Worm (Caenorhabditis elegans) whole organism, L2 larva: ENCODE measurements around the gene C06A12.19.

Experiments
- alr-1 ChIP-seq: fragments of 150-350 bp; optimal IDR thresholded peaks from 2 replicates; lab custom pipeline; 2014; ENCODE audit warnings: missing biosample characterization, missing genetic modification characterization
- egl-27 ChIP-seq: sonication (generic microtip); optimal IDR thresholded peaks from 3 replicates; lab custom pipeline; 2017; ENCODE audit warnings: missing biosample characterization, missing genetic modification reagents, missing genetic modification characterization

DNA sequence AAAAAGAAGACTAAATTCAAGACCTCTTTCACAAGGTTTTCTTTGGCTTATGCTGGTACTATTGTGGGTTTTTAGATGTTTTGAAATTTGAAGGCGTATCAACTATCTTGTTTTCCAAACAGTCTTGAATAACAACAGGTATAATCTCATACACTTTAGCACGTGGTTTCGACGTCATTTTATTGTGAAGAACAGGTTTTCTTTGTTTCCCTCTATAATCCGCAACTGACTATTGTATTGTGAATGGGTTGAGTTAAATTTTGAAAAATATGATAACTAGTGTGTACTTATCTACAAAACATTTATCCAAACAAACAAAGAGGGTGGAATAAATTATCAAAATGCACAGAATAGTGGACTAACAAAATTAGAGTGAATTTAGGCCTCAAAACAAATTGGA is 1.4 kb upstream of the C06A12.19 start:
- TF ChIP-seq egl-27 (tag; lab: Kevin White, UChicago) (no peak), alr-1 (tag; lab: Kevin White, UChicago) (no peak)
